Worm (Caenorhabditis elegans) whole organism, young adult: Measurements from ENCODE around the gene ZK742.4.

ENCODE experiments used
- B0261.1 ChIP-seq: sonication (generic microtip); optimal IDR thresholded peaks from 2 replicates; lab custom pipeline; 2016; ENCODE audit warnings: mild to moderate bottlenecking, missing genetic modification characterization, moderate library complexity, missing compliant biosample characterization
- D2030.7 ChIP-seq: fragments of 200-800 bp; sonication (Bioruptor generic); IDR thresholded peaks from 2 replicates; pipeline ENCODE4 v1.3.6; 2022; ENCODE audit warnings: missing genetic modification reagents, missing genetic modification characterization, missing compliant biosample characterization
- F37B4.10 ChIP-seq: fragments of 200-800 bp; sonication (Bioruptor generic); IDR thresholded peaks from 2 replicates; pipeline ENCODE4 v1.3.6; 2022; ENCODE audit warnings: missing genetic modification characterization, missing compliant biosample characterization
- F39B2.1 ChIP-seq: fragments of 200-800 bp; sonication (Bioruptor generic); IDR thresholded peaks from 2 replicates; pipeline ENCODE4 v1.3.6; 2022; ENCODE audit warnings: missing genetic modification reagents, missing genetic modification characterization, missing compliant biosample characterization
- K11D2.4 ChIP-seq: fragments of 200-800 bp; sonication (Bioruptor generic); IDR thresholded peaks from 2 replicates; pipeline ENCODE4 v1.3.6; 2022; ENCODE audit warnings: missing genetic modification reagents, missing genetic modification characterization, missing compliant biosample characterization
- K12H6.12 ChIP-seq: fragments of 200-800 bp; sonication (Bioruptor generic); optimal IDR thresholded peaks from 2 replicates; lab custom pipeline; 2018; ENCODE audit warnings: mild to moderate bottlenecking, missing genetic modification characterization, missing compliant biosample characterization
- akir-1 ChIP-seq: fragments of 200-800 bp; sonication (Bioruptor generic); optimal IDR thresholded peaks from 2 replicates; lab custom pipeline; 2018; ENCODE audit warnings: mild to moderate bottlenecking, missing genetic modification characterization, moderate library complexity, missing compliant biosample characterization
- athp-1 ChIP-seq: sonication (generic microtip); optimal IDR thresholded peaks from 2 replicates; lab custom pipeline; 2017; ENCODE audit warnings: mild to moderate bottlenecking, missing genetic modification characterization, missing compliant biosample characterization
- attf-5 ChIP-seq: fragments of 200-800 bp; sonication (Bioruptor generic); optimal IDR thresholded peaks from 2 replicates; lab custom pipeline; 2018; ENCODE audit warnings: mild to moderate bottlenecking, missing genetic modification characterization, missing compliant biosample characterization
- attf-6 ChIP-seq: fragments of 200-800 bp; sonication (Bioruptor generic); IDR thresholded peaks from 2 replicates; pipeline ENCODE4 v1.3.6; 2022; ENCODE audit warnings: missing genetic modification reagents, missing genetic modification characterization, missing compliant biosample characterization
- bed-1 ChIP-seq: fragments of 200-800 bp; sonication (Bioruptor generic); IDR thresholded peaks from 2 replicates; pipeline ENCODE4 v1.3.6; 2022; ENCODE audit warnings: missing genetic modification reagents, missing genetic modification characterization, missing compliant biosample characterization
- cebp-1 ChIP-seq, 2 experiments: fragments of 200-800 bp in 1 of 2; sonication (Bioruptor generic) in 1 of 2; sonication (generic microtip) in 1 of 2; IDR thresholded peaks in 1 of 2; optimal IDR thresholded peaks in 1 of 2; 2 replicates each; pipeline versions ENCODE4 v1.3.6 to Lab custom; 2017 to 2022; ENCODE audit warnings: missing compliant biosample characterization in 2 of 2, missing genetic modification characterization in 2 of 2, mild to moderate bottlenecking in 1 of 2, missing genetic modification reagents in 1 of 2, moderate library complexity in 1 of 2
- ceh-40 ChIP-seq: fragments of 200-800 bp; sonication (Bioruptor generic); IDR thresholded peaks from 2 replicates; pipeline ENCODE4 v1.3.6; 2022; ENCODE audit warnings: missing genetic modification characterization, missing compliant biosample characterization
- dox-1 ChIP-seq: fragments of 200-800 bp; sonication (Bioruptor generic); IDR thresholded peaks from 2 replicates; pipeline ENCODE4 v1.3.6; 2022; ENCODE audit warnings: missing genetic modification reagents, missing genetic modification characterization, missing compliant biosample characterization
- egl-18 ChIP-seq: fragments of 200-800 bp; sonication (Bioruptor generic); IDR thresholded peaks from 2 replicates; pipeline ENCODE4 v1.3.6; 2022; ENCODE audit warnings: missing genetic modification reagents, missing genetic modification characterization, missing compliant biosample characterization
- ekl-4 ChIP-seq: fragments of 200-800 bp; sonication (Bioruptor generic); IDR thresholded peaks from 2 replicates; pipeline ENCODE4 v1.3.6; 2022; ENCODE audit warnings: missing genetic modification reagents, missing genetic modification characterization, missing compliant biosample characterization
- fkh-3 ChIP-seq: sonication (generic microtip); optimal IDR thresholded peaks from 2 replicates; lab custom pipeline; 2016; ENCODE audit warnings: mild to moderate bottlenecking, missing genetic modification characterization, missing compliant biosample characterization
- hsf-1 ChIP-seq: fragments of 200-800 bp; sonication (Bioruptor generic); IDR thresholded peaks from 2 replicates; pipeline ENCODE4 v1.3.6; 2022; ENCODE audit warnings: missing genetic modification reagents, missing genetic modification characterization, missing compliant biosample characterization
- lin-26 ChIP-seq: fragments of 200-800 bp; sonication (Bioruptor generic); IDR thresholded peaks from 2 replicates; pipeline ENCODE4 v1.3.6; 2022; ENCODE audit warnings: missing genetic modification reagents, missing genetic modification characterization, missing compliant biosample characterization
- lin-35 ChIP-seq, 3 experiments: fragments of 150-350 bp in 2 of 3; sonication (generic microtip) in 1 of 3; optimal IDR thresholded peaks; 2 replicates each; lab custom pipeline; 2014 to 2018; ENCODE audit warnings: missing biosample characterization in 3 of 3, missing genetic modification characterization in 3 of 3, missing genetic modification reagents in 3 of 3
- lin-54 ChIP-seq: fragments of 200-800 bp; sonication (Bioruptor generic); optimal IDR thresholded peaks from 2 replicates; lab custom pipeline; 2018; ENCODE audit warnings: mild to moderate bottlenecking, missing genetic modification characterization, missing compliant biosample characterization
- lir-1 ChIP-seq: fragments of 200-800 bp; sonication (Bioruptor generic); conservative IDR thresholded peaks from 2 replicates; pipeline ENCODE4 v1.3.6; 2022; ENCODE audit warnings: missing genetic modification reagents, missing genetic modification characterization, missing compliant biosample characterization
- lsl-1 ChIP-seq: fragments of 200-800 bp; sonication (Bioruptor generic); optimal IDR thresholded peaks from 2 replicates; lab custom pipeline; 2018; ENCODE audit warnings: mild to moderate bottlenecking, missing genetic modification characterization, moderate library complexity, missing compliant biosample characterization
- madf-6 ChIP-seq: fragments of 200-800 bp; sonication (Bioruptor generic); IDR thresholded peaks from 2 replicates; pipeline ENCODE4 v1.3.6; 2022; ENCODE audit warnings: missing genetic modification reagents, missing genetic modification characterization, missing compliant biosample characterization
- mcd-1 ChIP-seq: fragments of 200-800 bp; sonication (Bioruptor generic); IDR thresholded peaks from 2 replicates; pipeline ENCODE4 v1.3.6; 2022; ENCODE audit warnings: missing genetic modification reagents, missing genetic modification characterization, missing compliant biosample characterization
- mel-28 ChIP-seq: sonication (generic microtip); optimal IDR thresholded peaks from 2 replicates; lab custom pipeline; 2016; ENCODE audit warnings: borderline replicate concordance, mild to moderate bottlenecking, missing genetic modification characterization, missing compliant biosample characterization
- nfyb-1 ChIP-seq: fragments of 200-800 bp; sonication (Bioruptor generic); IDR thresholded peaks from 2 replicates; pipeline ENCODE4 v1.3.6; 2022; ENCODE audit warnings: missing genetic modification reagents, missing genetic modification characterization, missing compliant biosample characterization
- nhr-120 ChIP-seq: fragments of 200-800 bp; sonication (Bioruptor generic); IDR thresholded peaks from 2 replicates; pipeline ENCODE4 v1.3.6; 2022; ENCODE audit warnings: missing genetic modification characterization, missing compliant biosample characterization
- nhr-80 ChIP-seq: sonication (generic microtip); optimal IDR thresholded peaks from 2 replicates; lab custom pipeline; 2016; ENCODE audit warnings: missing genetic modification characterization, missing compliant biosample characterization
- rcor-1 ChIP-seq: fragments of 200-800 bp; sonication (Bioruptor generic); IDR thresholded peaks from 2 replicates; pipeline ENCODE4 v1.3.6; 2022; ENCODE audit warnings: missing genetic modification reagents, missing genetic modification characterization, missing compliant biosample characterization
- repo-1 ChIP-seq: sonication (generic microtip); optimal IDR thresholded peaks from 2 replicates; lab custom pipeline; 2017; ENCODE audit warnings: mild to moderate bottlenecking, missing genetic modification characterization, missing compliant biosample characterization
- rpc-1 ChIP-seq, 2 experiments: fragments of 150-350 bp in 1 of 2; sonication (generic microtip) in 1 of 2; optimal IDR thresholded peaks; 2 replicates each; lab custom pipeline; 2014 to 2018; ENCODE audit warnings: missing biosample characterization in 1 of 2, missing genetic modification characterization in 1 of 2, missing genetic modification reagents in 1 of 2, missing genotype in 1 of 2
- unc-130 ChIP-seq: sonication (generic microtip); optimal IDR thresholded peaks from 2 replicates; lab custom pipeline; 2016; ENCODE audit warnings: missing genetic modification reagents, missing genetic modification characterization, missing compliant biosample characterization
- ztf-28 ChIP-seq: fragments of 200-800 bp; sonication (Bioruptor generic); IDR thresholded peaks from 2 replicates; pipeline ENCODE4 v1.3.6; 2022; ENCODE audit warnings: missing genetic modification reagents, missing genetic modification characterization, missing compliant biosample characterization

The ZK742.4 gene

ce11 chrV:7809320-7810256 lies 2.0 kb downstream of the ZK742.4 start, which contains the start of gene ZK742.3:
TSS of gene ZK742.3 (minus strand) at chrV:7809912.
- TF ChIP-seq K12H6.12 (tag; lab: Kevin White, UChicago) (no peak), unc-130 (GFP tag; lab: Kevin White, UChicago) (no peak), ceh-40 (GFP tag; lab: Robert Waterston, UW) (no peak), hsf-1 (GFP tag; lab: Robert Waterston, UW) (no peak), fkh-3 (tag; lab: Kevin White, UChicago) (no peak), attf-5 (GFP tag; lab: Kevin White, UChicago) (peak; percentile 6), repo-1 (tag; lab: Kevin White, UChicago) (no peak), cebp-1 (GFP tag; IDR thresholded peaks at IDR 0.05; lab: Robert Waterston, UW) (no peak), cebp-1 (tag; optimal IDR thresholded peaks at IDR 0.05; lab: Kevin White, UChicago) (peak; percentile 4), lin-35 (GFP tag; optimal IDR thresholded peaks at IDR 0.05; lab: Kevin White, UChicago) (no peak), K11D2.4 (no peak), attf-6 (GFP tag; lab: Robert Waterston, UW) (no peak), lin-26 (0 out of 2 replicates have a peak, but pooled peaks have one; percentile 20), D2030.7 (GFP tag; lab: Robert Waterston, UW) (no peak), nhr-80 (tag; lab: Kevin White, UChicago) (peak; percentile 63), lsl-1 (GFP tag; lab: Kevin White, UChicago) (no peak)

DNA sequence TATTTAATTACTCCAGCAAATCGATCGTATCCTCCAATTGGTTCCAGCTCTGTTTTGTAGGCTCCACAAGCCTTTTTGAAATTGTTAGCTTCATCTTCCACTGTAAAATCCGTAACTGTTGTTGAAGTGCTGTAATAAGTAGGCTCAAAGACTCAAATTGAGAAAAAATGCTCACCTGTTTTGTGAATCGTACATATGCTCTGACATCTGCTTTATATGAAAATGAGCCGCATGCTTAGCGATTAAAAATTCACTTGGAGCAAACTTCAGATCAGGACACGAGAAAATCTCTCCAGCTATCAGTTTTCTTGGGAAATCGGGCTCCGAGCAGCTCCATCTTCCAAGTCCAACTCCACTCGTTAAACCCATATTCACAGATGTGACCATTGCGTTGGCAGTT lies 3.1 kb downstream of the ZK742.4 start:
- TF ChIP-seq madf-6 (GFP tag; lab: Robert Waterston, UW) (0 out of 2 replicates have a peak, but pooled peaks have one; percentile 15), nhr-120 (no peak)

DNA sequence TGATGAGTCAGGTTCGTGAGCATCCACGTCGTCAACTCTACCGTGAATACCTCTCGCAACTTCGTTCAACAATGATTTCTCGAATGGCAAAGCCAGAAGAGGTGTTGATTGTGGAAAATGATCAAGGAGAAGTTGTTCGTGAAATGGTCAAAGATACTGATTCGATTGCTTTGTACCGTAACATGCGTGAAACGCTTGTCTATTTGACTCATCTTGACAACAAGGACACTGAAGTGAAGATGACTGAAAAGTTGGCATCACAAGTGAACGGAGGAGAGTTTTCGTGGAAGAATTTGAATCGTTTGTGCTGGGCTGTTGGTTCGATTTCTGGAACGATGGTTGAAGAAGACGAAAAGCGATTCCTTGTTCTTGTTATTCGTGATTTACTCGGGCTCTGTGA lies 5.0 kb downstream of the ZK742.4 start:
- no peak for TF ChIP-seq egl-18 (GFP tag; lab: Robert Waterston, UW)
- no peak for TF ChIP-seq bed-1 (GFP tag; lab: Robert Waterston, UW)
- TF ChIP-seq nfyb-1 (GFP tag; lab: Robert Waterston, UW) = no peak
- TF ChIP-seq rpc-1 (optimal IDR thresholded peaks at IDR 0.05; lab: Kevin White, UChicago) = no peak
- no peak for TF ChIP-seq rpc-1 (tag; optimal IDR thresholded peaks at IDR 0.05; lab: Kevin White, UChicago)
- TF ChIP-seq D2030.7 (GFP tag; lab: Robert Waterston, UW) = no peak
- TF ChIP-seq mel-28 (tag; lab: Kevin White, UChicago) = no peak
- TF ChIP-seq F39B2.1 (GFP tag; lab: Robert Waterston, UW) = no peak
- no peak for TF ChIP-seq mcd-1 (GFP tag; lab: Robert Waterston, UW)
- no peak for TF ChIP-seq ekl-4 (GFP tag; lab: Robert Waterston, UW)
- no peak for TF ChIP-seq athp-1 (tag; lab: Kevin White, UChicago)
- no peak for TF ChIP-seq akir-1 (GFP tag; lab: Kevin White, UChicago)
- no peak for TF ChIP-seq K11D2.4
- TF ChIP-seq, all 124 proteins: peak for 0

- no peak for TF ChIP-seq lin-54 (GFP tag; lab: Kevin White, UChicago)
- no peak for TF ChIP-seq cebp-1 (GFP tag; IDR thresholded peaks at IDR 0.05; lab: Robert Waterston, UW)
- TF ChIP-seq cebp-1 (tag; optimal IDR thresholded peaks at IDR 0.05; lab: Kevin White, UChicago) = peak; percentile 47
- no peak for TF ChIP-seq rcor-1
- no peak for TF ChIP-seq lir-1
- TF ChIP-seq ztf-28 (GFP tag; lab: Robert Waterston, UW) = no peak
- no peak for TF ChIP-seq B0261.1 (tag; lab: Kevin White, UChicago)
- no peak for TF ChIP-seq dox-1 (GFP tag; lab: Robert Waterston, UW)
- 0 out of 2 replicates have a peak, but pooled peaks have one; percentile 33 for TF ChIP-seq F37B4.10 (GFP tag; lab: Robert Waterston, UW)
These were observed 6.8 kb downstream of the ZK742.4 start, which contains the start of gene xpo-1 for ce11 chrV:7804801-7805163. TSS of gene xpo-1 (plus strand) at chrV:7805064.
